Worm (Caenorhabditis elegans): ENCODE measurements around the gene W04E12.3.

Gene W04E12.3

DNA sequence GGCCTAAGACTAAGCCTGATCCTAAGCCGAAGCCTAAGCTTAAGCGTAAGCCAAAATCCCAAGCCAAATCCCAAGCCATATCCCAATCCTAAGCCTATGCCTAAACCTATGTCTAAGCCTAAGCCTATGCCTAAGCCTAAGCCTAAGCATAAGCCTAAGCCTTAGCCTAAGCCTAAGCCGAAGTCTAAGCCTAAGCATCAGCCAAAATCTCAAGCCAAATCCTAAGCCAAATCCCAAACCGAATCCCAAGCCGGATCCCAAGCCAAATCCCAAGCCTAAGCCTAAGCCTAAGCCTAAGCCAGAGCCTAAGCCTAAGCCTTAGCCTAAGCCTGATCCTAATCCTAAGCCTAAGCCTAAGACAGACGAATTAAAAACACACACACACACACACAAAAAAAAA, 5.4 kb downstream of the W04E12.3 start:
- TF ChIP-seq nhr-12 (tag; optimal IDR thresholded peaks at IDR 0.05), result no peak
- TF ChIP-seq ceh-28 (tag; optimal IDR thresholded peaks at IDR 0.05), result no peak
- TF ChIP-seq egl-27 (tag; optimal IDR thresholded peaks at IDR 0.05), result no peak
- no peak for TF ChIP-seq tbx-2 (tag; optimal IDR thresholded peaks at IDR 0.05)
- no peak for TF ChIP-seq ceh-9 (tag; optimal IDR thresholded peaks at IDR 0.05)
- no peak for TF ChIP-seq daf-12 (tag; optimal IDR thresholded peaks at IDR 0.05)
- TF ChIP-seq elt-1 (tag; optimal IDR thresholded peaks at IDR 0.05), result no peak
- TF ChIP-seq unc-62 (GFP tag; optimal IDR thresholded peaks at IDR 0.05), result no peak
- no peak for TF ChIP-seq pha-4 (tag; optimal IDR thresholded peaks at IDR 0.05)
- TF ChIP-seq ztf-4 (tag; optimal IDR thresholded peaks at IDR 0.05), result no peak
- TF ChIP-seq lin-39 (tag; optimal IDR thresholded peaks at IDR 0.05), result no peak
- TF ChIP-seq ama-1 (optimal IDR thresholded peaks at IDR 0.05), result no peak
- TF ChIP-seq unc-39 (tag; optimal IDR thresholded peaks at IDR 0.05), result no peak
- no peak for TF ChIP-seq ceh-16 (tag; optimal IDR thresholded peaks at IDR 0.05)
- no peak for TF ChIP-seq nhr-25 (tag; optimal IDR thresholded peaks at IDR 0.05)
- no peak for TF ChIP-seq nhr-67 (tag; optimal IDR thresholded peaks at IDR 0.05)
- TF ChIP-seq nhr-43 (tag; optimal IDR thresholded peaks at IDR 0.05; ENCODE audit: poor library complexity, severe bottlenecking), result no peak
- TF ChIP-seq egl-5 (tag; optimal IDR thresholded peaks at IDR 0.05), result no peak

DNA sequence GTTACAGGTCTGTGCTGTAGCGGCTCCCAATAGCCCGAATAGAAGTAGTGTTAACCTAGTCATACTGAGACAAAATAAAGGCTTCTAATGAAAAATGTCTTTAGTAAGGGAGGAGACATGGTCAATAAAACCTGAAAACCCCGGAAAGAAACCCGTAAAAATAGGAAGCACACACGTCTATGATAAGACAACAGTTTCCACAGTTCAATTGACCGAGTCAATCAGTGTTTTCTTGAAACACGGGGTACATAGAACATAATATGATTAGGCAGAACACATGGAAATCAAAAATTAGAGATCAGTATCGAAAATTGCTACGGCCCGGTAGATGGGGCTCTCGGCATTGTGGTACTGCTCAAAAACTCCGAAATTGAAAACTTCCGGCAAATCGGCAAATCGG, 9.4 kb downstream of the W04E12.3 start, which contains the start of gene clec-49:
Gene clec-49, minus strand, starts transcription at position 103 of the 400 bp plus-strand sequence.
- TF ChIP-seq pqm-1 (tag; optimal IDR thresholded peaks at IDR 0.05), result peak; percentile 65
- no peak for TF ChIP-seq aly-2 (tag; optimal IDR thresholded peaks at IDR 0.05)
- TF ChIP-seq ceh-9 (tag; optimal IDR thresholded peaks at IDR 0.05), result no peak
- no peak for TF ChIP-seq unc-62 (GFP tag; optimal IDR thresholded peaks at IDR 0.05)
- peak; percentile 69 for TF ChIP-seq elt-2 (tag; optimal IDR thresholded peaks at IDR 0.05)
- no peak for TF ChIP-seq ceh-82 (tag; optimal IDR thresholded peaks at IDR 0.05)
- no peak for TF ChIP-seq nhr-12 (tag; optimal IDR thresholded peaks at IDR 0.05)
- TF ChIP-seq unc-39 (tag; optimal IDR thresholded peaks at IDR 0.05), result no peak
- no peak for TF ChIP-seq nhr-76 (tag; optimal IDR thresholded peaks at IDR 0.05)
- no peak for TF ChIP-seq nhr-25 (tag; optimal IDR thresholded peaks at IDR 0.05)
- TF ChIP-seq zag-1 (tag; optimal IDR thresholded peaks at IDR 0.05), result no peak
- TF ChIP-seq ceh-16 (tag; optimal IDR thresholded peaks at IDR 0.05), result no peak
- TF ChIP-seq elt-1 (tag; optimal IDR thresholded peaks at IDR 0.05), result no peak
- TF ChIP-seq ztf-11 (tag; optimal IDR thresholded peaks at IDR 0.05), result no peak
- TF ChIP-seq ZK546.5 (tag; optimal IDR thresholded peaks at IDR 0.05), result no peak
- TF ChIP-seq fkh-10 (GFP tag; optimal IDR thresholded peaks at IDR 0.05), result no peak
- no peak for TF ChIP-seq nhr-67 (tag; optimal IDR thresholded peaks at IDR 0.05)
- TF ChIP-seq ceh-28 (tag; optimal IDR thresholded peaks at IDR 0.05), result no peak

ce11 chrV:19752879-19753278, 11.1 kb downstream of the W04E12.3 start:
- no peak for TF ChIP-seq mdl-1 (tag; optimal IDR thresholded peaks at IDR 0.05)
- no peak for TF ChIP-seq elt-2 (tag; optimal IDR thresholded peaks at IDR 0.05)
- no peak for TF ChIP-seq unc-39 (tag; optimal IDR thresholded peaks at IDR 0.05)
- no peak for TF ChIP-seq ama-1 (optimal IDR thresholded peaks at IDR 0.05)
- no peak for TF ChIP-seq fos-1 (tag; optimal IDR thresholded peaks at IDR 0.05)
- TF ChIP-seq ceh-9 (tag; optimal IDR thresholded peaks at IDR 0.05), result no peak
- TF ChIP-seq jun-1 (tag; optimal IDR thresholded peaks at IDR 0.05), result no peak
- no peak for TF ChIP-seq elt-3 (tag; optimal IDR thresholded peaks at IDR 0.05)
- no peak for TF ChIP-seq nhr-23 (tag; optimal IDR thresholded peaks at IDR 0.05)

ce11 chrV:19754331-19754730, 12.6 kb downstream of the W04E12.3 start:
- TF ChIP-seq nhr-237 (tag; optimal IDR thresholded peaks at IDR 0.05), result no peak
- TF ChIP-seq nhr-76 (tag; optimal IDR thresholded peaks at IDR 0.05), result no peak
- TF ChIP-seq elt-2 (tag; optimal IDR thresholded peaks at IDR 0.05), result peak; percentile 60

DNA sequence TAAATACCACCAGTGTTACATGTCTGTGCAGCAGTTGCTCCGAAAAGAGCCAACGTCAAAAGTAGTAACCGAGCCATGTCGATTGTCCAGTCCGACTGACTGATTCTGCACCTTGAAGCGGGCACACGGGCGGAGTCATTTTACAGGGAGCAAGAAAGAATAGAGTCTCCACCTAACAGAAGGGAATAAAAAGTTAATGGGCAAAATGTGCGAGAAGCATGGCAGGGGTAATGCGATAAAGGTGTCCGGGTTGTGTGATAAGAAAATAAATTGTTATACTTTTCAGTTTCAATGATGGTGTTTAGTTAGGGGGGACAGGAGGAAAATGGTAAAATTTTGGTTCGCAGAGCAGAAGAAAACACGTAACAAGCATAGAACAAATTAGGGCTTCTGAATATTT, 13.5 kb downstream of the W04E12.3 start, which contains the start of gene clec-50:
Gene clec-50, minus strand, starts transcription at position 109 of the 400 bp plus-strand sequence.
- TF ChIP-seq ceh-82 (tag; optimal IDR thresholded peaks at IDR 0.05) (no peak), pqm-1 (tag; optimal IDR thresholded peaks at IDR 0.05) (peak; percentile 82), egl-5 (tag; optimal IDR thresholded peaks at IDR 0.05) (no peak), elt-2 (tag; optimal IDR thresholded peaks at IDR 0.05) (peak; percentile 86)

DNA sequence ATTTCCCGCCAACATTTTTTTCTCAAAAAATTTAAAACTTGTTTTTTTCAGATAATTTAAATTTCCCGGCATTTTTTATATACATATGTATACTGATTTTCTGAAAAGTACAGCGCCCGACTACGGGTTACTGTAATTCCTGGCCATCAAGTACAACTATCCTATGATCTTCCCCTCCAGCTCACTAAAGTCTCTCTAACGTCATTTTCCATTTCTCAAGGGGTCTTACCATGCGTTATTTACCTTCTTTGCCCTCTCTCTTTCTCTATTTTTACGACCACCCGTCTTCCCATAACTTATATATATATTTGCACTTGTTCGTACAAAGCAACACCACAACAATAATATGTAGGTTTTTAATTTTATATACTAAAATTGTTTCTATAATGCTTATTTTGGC, 14.5 kb downstream of the W04E12.3 start, which contains the start of gene W04E12.9:
Gene W04E12.9, plus strand, starts transcription at position 301 of the 400 bp plus-strand sequence.
- TF ChIP-seq elt-1 (tag; optimal IDR thresholded peaks at IDR 0.05) (no peak), lin-39 (tag; optimal IDR thresholded peaks at IDR 0.05) (no peak), aly-2 (tag; optimal IDR thresholded peaks at IDR 0.05) (no peak), egl-27 (tag; optimal IDR thresholded peaks at IDR 0.05) (no peak), nfya-1 (tag; optimal IDR thresholded peaks at IDR 0.05; ENCODE audit: insufficient read depth) (no peak), pqm-1 (tag; optimal IDR thresholded peaks at IDR 0.05) (no peak), ama-1 (optimal IDR thresholded peaks at IDR 0.05) (no peak), nhr-28 (tag; optimal IDR thresholded peaks at IDR 0.05) (no peak), fkh-2 (tag; optimal IDR thresholded peaks at IDR 0.05) (no peak), lin-15B (tag; optimal IDR thresholded peaks at IDR 0.05) (no peak), ztf-11 (tag; optimal IDR thresholded peaks at IDR 0.05) (no peak), nhr-23 (tag; optimal IDR thresholded peaks at IDR 0.05) (no peak), fos-1 (tag; optimal IDR thresholded peaks at IDR 0.05) (no peak), nhr-237 (tag; optimal IDR thresholded peaks at IDR 0.05) (no peak), lsy-12 (tag; optimal IDR thresholded peaks at IDR 0.05) (no peak), pha-4 (tag; optimal IDR thresholded peaks at IDR 0.05) (no peak)
